Worm (Caenorhabditis elegans) whole organism, L3 larva: ENCODE results near the gene acl-5.

ENCODE experiments used
- ama-1 ChIP-seq: fragments of 150-350 bp; optimal IDR thresholded peaks from 2 replicates; lab custom pipeline; 2018
- ceh-16 ChIP-seq: sonication (generic microtip); optimal IDR thresholded peaks from 2 replicates; lab custom pipeline; 2017; ENCODE audit warnings: missing biosample characterization, missing genetic modification characterization
- elt-2 ChIP-seq: sonication (generic microtip); optimal IDR thresholded peaks from 2 replicates; lab custom pipeline; 2016; ENCODE audit warnings: missing genetic modification reagents, mild to moderate bottlenecking, missing genetic modification characterization, missing compliant biosample characterization
- jun-1 ChIP-seq: fragments of 150-350 bp; optimal IDR thresholded peaks from 2 replicates; lab custom pipeline; 2014; ENCODE audit warnings: missing biosample characterization, missing genetic modification reagents, missing genetic modification characterization
- nhr-28 ChIP-seq: fragments of 150-350 bp; optimal IDR thresholded peaks from 2 replicates; lab custom pipeline; 2014; ENCODE audit warnings: missing biosample characterization, missing genetic modification characterization
- nhr-77 ChIP-seq: fragments of 150-350 bp; optimal IDR thresholded peaks from 2 replicates; lab custom pipeline; 2014; ENCODE audit warnings: missing biosample characterization, missing genetic modification characterization
- tbx-2 ChIP-seq: sonication (generic microtip); optimal IDR thresholded peaks from 2 replicates; lab custom pipeline; 2016; ENCODE audit warnings: mild to moderate bottlenecking, missing genetic modification characterization, missing compliant biosample characterization
- unc-62 ChIP-seq: fragments of 150-350 bp; sonication (generic microtip); optimal IDR thresholded peaks from 4 replicates; lab custom pipeline; 2014; ENCODE audit warnings: missing biosample characterization, missing genetic modification reagents, missing genetic modification characterization

ce11 chrX:10285634-10286033, 41.6 kb downstream of the acl-5 start, which contains the start of gene npr-6:
- TF ChIP-seq nhr-77 (tag; lab: Kevin White, UChicago) (no peak), unc-62 (GFP tag; lab: Kevin White, UChicago) (no peak), tbx-2 (tag; lab: Kevin White, UChicago) (no peak), ama-1 (lab: Kevin White, UChicago) (no peak), elt-2 (tag; lab: Kevin White, UChicago) (no peak), nhr-28 (tag; lab: Kevin White, UChicago) (no peak), ceh-16 (tag; lab: Kevin White, UChicago) (no peak), jun-1 (tag; lab: Kevin White, UChicago) (no peak)
